Fruit fly (Drosophila melanogaster) whole organism, wandering third instar larva: ENCODE measurements around the gene Bet1.

Experiments used
- Abd-B ChIP-seq: fragments of >200 bp; optimal IDR thresholded peaks from 2 replicates; lab custom pipeline; 2017; ENCODE audit warnings: missing biosample characterization, missing genetic modification characterization
- Dfd ChIP-seq: fragments of >200 bp; optimal IDR thresholded peaks from 2 replicates; lab custom pipeline; 2017; ENCODE audit warnings: missing biosample characterization, missing genetic modification characterization
- Dif ChIP-seq: fragments of 200-275, 200-300 bp; sonication (Bioruptor generic); optimal IDR thresholded peaks from 2 replicates; lab custom pipeline; 2018; ENCODE audit warnings: missing biosample characterization, missing genetic modification characterization; ENCODE audit not compliant: partially characterized antibody
- Mio ChIP-seq: sonication (Bioruptor generic); optimal IDR thresholded peaks from 2 replicates; lab custom pipeline; 2016; ENCODE audit warnings: missing biosample characterization, missing genetic modification characterization
- Myc ChIP-seq: fragments of >200 bp; optimal IDR thresholded peaks from 2 replicates; lab custom pipeline; 2017
- brk ChIP-seq: fragments of 200-800 bp; sonication (Bioruptor generic); optimal IDR thresholded peaks from 2 replicates; lab custom pipeline; 2016; ENCODE audit warnings: missing biosample characterization, mild to moderate bottlenecking, missing genetic modification characterization
- dl ChIP-seq, 2 experiments: fragments of 175-275, 200-275 bp in 1 of 2; fragments of 200-275 bp in 1 of 2; sonication (Bioruptor generic); optimal IDR thresholded peaks; lab custom pipeline; 2018; ENCODE audit warnings: mild to moderate bottlenecking in 2 of 2, missing biosample characterization in 2 of 2, missing genetic modification characterization in 2 of 2, moderate library complexity in 2 of 2; ENCODE audit not compliant: partially characterized antibody in 2 of 2, insufficient read depth in 1 of 2
- ey ChIP-seq: fragments of 200-800 bp; sonication (Bioruptor generic); optimal IDR thresholded peaks from 2 replicates; lab custom pipeline; 2016; ENCODE audit warnings: missing biosample characterization, missing genetic modification characterization
- h ChIP-seq: fragments of 200-800 bp; sonication (Bioruptor generic); optimal IDR thresholded peaks from 3 replicates; lab custom pipeline; 2016; ENCODE audit warnings: missing biosample characterization, mild to moderate bottlenecking, missing genetic modification characterization
- jim ChIP-seq: fragments of 175-275, 200-325 bp; sonication (Bioruptor generic); optimal IDR thresholded peaks from 2 replicates; lab custom pipeline; 2016; ENCODE audit warnings: missing biosample characterization, mild to moderate bottlenecking, missing genetic modification characterization
- lola ChIP-seq: fragments of >200 bp; optimal IDR thresholded peaks from 2 replicates; lab custom pipeline; 2017; ENCODE audit warnings: missing biosample characterization, missing genetic modification characterization
- pan ChIP-seq: fragments of >200 bp; optimal IDR thresholded peaks from 2 replicates; lab custom pipeline; 2017
- psq ChIP-seq: fragments of 200-800 bp; sonication (Bioruptor generic); optimal IDR thresholded peaks from 3 replicates; lab custom pipeline; 2017; ENCODE audit warnings: missing biosample characterization, mild to moderate bottlenecking, missing genetic modification characterization, moderate library complexity
- woc ChIP-seq: sonication (Bioruptor generic); optimal IDR thresholded peaks from 2 replicates; lab custom pipeline; 2016; ENCODE audit warnings: missing biosample characterization, mild to moderate bottlenecking, missing genetic modification characterization

- TF ChIP-seq Abd-B (no peak), pan (no peak), Myc (no peak), dl (GFP tag; optimal IDR thresholded peaks at IDR 0.05; lab: Kevin White, UChicago; ENCODE audit: insufficient read depth in 1 of 2, partially characterized antibody in 2 of 2) (no peak), lola (no peak), ey (GFP tag; lab: Kevin White, UChicago) (no peak), psq (GFP tag; lab: Kevin White, UChicago) (no peak), Mio (GFP tag; lab: Kevin White, UChicago) (no peak), Dfd (GFP tag; lab: Kevin White, UChicago) (no peak), brk (GFP tag; lab: Kevin White, UChicago) (no peak), jim (no peak), Dif (GFP tag; lab: Kevin White, UChicago) (no peak), h (GFP tag; lab: Kevin White, UChicago) (no peak), woc (GFP tag; lab: Kevin White, UChicago) (no peak)
Measured at dm6 chr3L:19258199-19258598, 3.0 kb upstream of the Bet1 start.
